Fruit fly (Drosophila melanogaster): ENCODE results near the gene 5PtaseI.

- no peak for TF ChIP-seq CG5204 (GFP tag; optimal IDR thresholded peaks at IDR 0.05)
- no peak for TF ChIP-seq pad (GFP tag; optimal IDR thresholded peaks at IDR 0.05)
- no peak for TF ChIP-seq Clk (GFP tag; optimal IDR thresholded peaks at IDR 0.05)
- TF ChIP-seq CG33017 (tag; optimal IDR thresholded peaks at IDR 0.05): no peak
- TF ChIP-seq toe (GFP tag; optimal IDR thresholded peaks at IDR 0.05): no peak
- no peak for TF ChIP-seq Mnt (GFP tag; optimal IDR thresholded peaks at IDR 0.05)
- no peak for TF ChIP-seq CG1620 (GFP tag; optimal IDR thresholded peaks at IDR 0.05)
- no peak for TF ChIP-seq kay (GFP tag; ENCODE audit: borderline replicate concordance)
- TF ChIP-seq cic (GFP tag; optimal IDR thresholded peaks at IDR 0.05): no peak
- TF ChIP-seq CG7101 (tag; optimal IDR thresholded peaks at IDR 0.05): no peak
Measured at dm6 chr3R:25023056-25023455, 21.9 kb downstream of the 5PtaseI start, which contains the start of gene beta4GalT7.

Measured in whole organism, adult.